Worm (Caenorhabditis elegans) whole organism, L2 larva: Measurements from ENCODE around the gene ZK1240.5.

Experiments used
- mdl-1 ChIP-seq, 2 experiments: fragments of 150-350 bp in 1 of 2; sonication (generic microtip) in 1 of 2; optimal IDR thresholded peaks; 2 replicates each; lab custom pipeline; 2017; ENCODE audit warnings: missing biosample characterization in 2 of 2, missing genetic modification characterization in 2 of 2
- nhr-12 ChIP-seq: fragments of 150-350 bp; optimal IDR thresholded peaks from 2 replicates; lab custom pipeline; 2014; ENCODE audit warnings: missing biosample characterization, missing genetic modification characterization
- nhr-237 ChIP-seq: fragments of 150-350 bp; optimal IDR thresholded peaks from 2 replicates; lab custom pipeline; 2014; ENCODE audit warnings: missing biosample characterization, missing genetic modification characterization
- ztf-11 ChIP-seq: sonication (generic microtip); optimal IDR thresholded peaks from 2 replicates; lab custom pipeline; 2017; ENCODE audit warnings: missing biosample characterization, missing genetic modification characterization

ce11 chrII:2342004-2342479 is 24.3 kb upstream of the ZK1240.5 start, which contains the start of gene F43C11.6:
- TF ChIP-seq nhr-237 (tag; lab: Kevin White, UChicago): no peak
- no peak for TF ChIP-seq mdl-1 (tag; optimal IDR thresholded peaks at IDR 0.05; lab: Kevin White, UChicago)
- TF ChIP-seq nhr-12 (tag; lab: Kevin White, UChicago): no peak
- no peak for TF ChIP-seq ztf-11
